Fruit fly (Drosophila melanogaster) S2 (cell line): ENCODE results near the gene Jarid2.

Experiments
- CG8478 ChIP-seq: fragments of >200 bp; optimal IDR thresholded peaks from 2 replicates; lab custom pipeline; 2018
- CTCF ChIP-seq, 2 experiments: fragments of >200 bp; optimal IDR thresholded peaks; 2 replicates each; lab custom pipeline; 2018

DNA sequence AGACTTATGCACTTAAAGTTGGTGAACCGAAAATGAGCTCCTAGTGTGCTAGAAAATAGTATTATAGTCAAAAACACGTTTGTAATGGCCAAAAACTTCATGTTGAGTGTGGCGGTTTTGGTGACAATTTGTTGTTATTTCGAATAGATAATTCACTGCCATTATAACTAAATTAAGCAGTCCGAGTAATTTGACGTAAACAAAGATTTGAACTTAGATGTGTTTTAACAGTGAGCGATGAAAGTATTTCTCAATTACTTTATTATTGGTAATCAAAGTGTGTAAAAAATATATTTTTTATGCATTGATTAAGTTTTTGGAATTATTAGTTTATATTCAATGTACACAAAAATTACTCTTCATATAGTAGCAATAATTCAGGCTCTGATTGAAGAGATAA lies 36.5 kb downstream of the Jarid2 start, which contains the start of gene CG33702:
- TF ChIP-seq CTCF (optimal IDR thresholded peaks at IDR 0.05; lab: Kevin White, UChicago) = no peak
- TF ChIP-seq CG8478 = no peak
